Fruit fly (Drosophila melanogaster): ENCODE data around the gene Aldh7A1.

Aldh7A1 gene

dm6 chr3L:19264141-19264487 lies 4.6 kb downstream of the Aldh7A1 start, which contains the start of gene Max (continued):
- TF ChIP-seq E2f2 (GFP tag; IDR thresholded peaks at IDR 0.05) = peak; percentile 55; the same call in 1 of the 2 replicates
- TF ChIP-seq CG15514 (GFP tag; optimal IDR thresholded peaks at IDR 0.05) = peak; percentile 83
- TF ChIP-seq CG18619 (GFP tag; optimal IDR thresholded peaks at IDR 0.05) = no peak
- peak; percentile 58 for TF ChIP-seq tin (GFP tag; optimal IDR thresholded peaks at IDR 0.05)
- TF ChIP-seq tll (GFP tag; optimal IDR thresholded peaks at IDR 0.05) = peak in 1 of 2 experiments; percentile 36
- TF ChIP-seq CG10565 (GFP tag; optimal IDR thresholded peaks at IDR 0.05) = no peak
- no peak for TF ChIP-seq Elba2 (GFP tag; optimal IDR thresholded peaks at IDR 0.05)
- no peak for TF ChIP-seq NC2β (GFP tag; optimal IDR thresholded peaks at IDR 0.05)
- TF ChIP-seq lmd (GFP tag; IDR thresholded peaks at IDR 0.05) = peak; percentile 62
- TF ChIP-seq ssp (GFP tag; IDR thresholded peaks at IDR 0.05) = no peak
- TF ChIP-seq Jarid2 (GFP tag; optimal IDR thresholded peaks at IDR 0.05) = no peak
- TF ChIP-seq nerfin-2 (GFP tag; IDR thresholded peaks at IDR 0.05; ENCODE audit: partially characterized antibody) = no peak
- peak; percentile 84 for TF ChIP-seq gem (tag; optimal IDR thresholded peaks at IDR 0.05)
- peak; percentile 72 for TF ChIP-seq tgo (GFP tag; IDR thresholded peaks at IDR 0.05)
- TF ChIP-seq CG16813 (GFP tag; IDR thresholded peaks at IDR 0.05; ENCODE audit: partially characterized antibody) = no peak
- no peak for TF ChIP-seq Lim3 (GFP tag; IDR thresholded peaks at IDR 0.05)
- TF ChIP-seq so (GFP tag; IDR thresholded peaks at IDR 0.05) = 0 out of 3 replicates have a peak, but pooled peaks have one; percentile 30
- no peak for TF ChIP-seq ac (GFP tag; optimal IDR thresholded peaks at IDR 0.05)
- TF ChIP-seq CG6683 (GFP tag; optimal IDR thresholded peaks at IDR 0.05) = peak; percentile 26
- no peak for TF ChIP-seq HmgD (GFP tag; optimal IDR thresholded peaks at IDR 0.05)
- TF ChIP-seq dan (GFP tag; IDR thresholded peaks at IDR 0.05) = no peak
- no peak for TF ChIP-seq CG15073 (GFP tag; optimal IDR thresholded peaks at IDR 0.05)
- peak; percentile 75 for TF ChIP-seq Xbp1 (GFP tag; optimal IDR thresholded peaks at IDR 0.05)
- peak; percentile 34 for TF ChIP-seq CG18011 (GFP tag; optimal IDR thresholded peaks at IDR 0.05)
- no peak for TF ChIP-seq h (optimal IDR thresholded peaks at IDR 0.05)
- TF ChIP-seq Dfd (GFP tag; optimal IDR thresholded peaks at IDR 0.05) = no peak
- no peak for TF ChIP-seq en (GFP tag; optimal IDR thresholded peaks at IDR 0.05)
- no peak for TF ChIP-seq knrl (GFP tag; IDR thresholded peaks at IDR 0.05; ENCODE audit: partially characterized antibody)
- TF ChIP-seq ro (GFP tag; IDR thresholded peaks at IDR 0.05) = no peak
- no peak for TF ChIP-seq CG13624 (GFP tag; optimal IDR thresholded peaks at IDR 0.05)
- TF ChIP-seq cas (GFP tag; IDR thresholded peaks at IDR 0.05) = no peak
- peak; percentile 71 for TF ChIP-seq CG31441 (GFP tag; IDR thresholded peaks at IDR 0.05)
- TF ChIP-seq Nf-YC (tag; optimal IDR thresholded peaks at IDR 0.05) = no peak
- TF ChIP-seq Sox100B (GFP tag; optimal IDR thresholded peaks at IDR 0.05) = no peak
- peak; percentile 34 for TF ChIP-seq CG9215 (GFP tag; IDR thresholded peaks at IDR 0.05)
- no peak for TF ChIP-seq crol (GFP tag; IDR thresholded peaks at IDR 0.05)
- peak; percentile 78 for TF ChIP-seq Xrp1 (GFP tag; IDR thresholded peaks at IDR 0.05)
- no peak for TF ChIP-seq tx (GFP tag; optimal IDR thresholded peaks at IDR 0.05)
- TF ChIP-seq az2 (GFP tag; optimal IDR thresholded peaks at IDR 0.05) = peak; percentile 63
- TF ChIP-seq Nf-YA (GFP tag; IDR thresholded peaks at IDR 0.05) = peak; percentile 52
- no peak for TF ChIP-seq CG8359 (GFP tag; optimal IDR thresholded peaks at IDR 0.05; ENCODE audit: borderline replicate concordance)
- TF ChIP-seq pita (GFP tag; optimal IDR thresholded peaks at IDR 0.05) = no peak
- peak; percentile 99 for TF ChIP-seq CG14710 (tag; optimal IDR thresholded peaks at IDR 0.05)
- no peak for TF ChIP-seq zf30C (GFP tag; optimal IDR thresholded peaks at IDR 0.05)
- TF ChIP-seq Usf (GFP tag; optimal IDR thresholded peaks at IDR 0.05) = no peak
- TF ChIP-seq CG6272 (GFP tag; IDR thresholded peaks at IDR 0.05) = no peak
- TF ChIP-seq CG14965 (GFP tag; optimal IDR thresholded peaks at IDR 0.05; ENCODE audit: borderline replicate concordance) = no peak
- TF ChIP-seq CG4360 (GFP tag; IDR thresholded peaks at IDR 0.05) = no peak
- TF ChIP-seq CG5180 (GFP tag; optimal IDR thresholded peaks at IDR 0.05) = no peak
- peak; percentile 90 for TF ChIP-seq CG12391 (tag; optimal IDR thresholded peaks at IDR 0.05)
- peak; percentile 49; the same call in 2 of the 3 replicates for TF ChIP-seq Optix (GFP tag; IDR thresholded peaks at IDR 0.05)
- no peak for TF ChIP-seq pho (GFP tag; optimal IDR thresholded peaks at IDR 0.05)

All from whole organism, embryonic.